Worm (Caenorhabditis elegans): ENCODE measurements around the gene lact-4.

DNA sequence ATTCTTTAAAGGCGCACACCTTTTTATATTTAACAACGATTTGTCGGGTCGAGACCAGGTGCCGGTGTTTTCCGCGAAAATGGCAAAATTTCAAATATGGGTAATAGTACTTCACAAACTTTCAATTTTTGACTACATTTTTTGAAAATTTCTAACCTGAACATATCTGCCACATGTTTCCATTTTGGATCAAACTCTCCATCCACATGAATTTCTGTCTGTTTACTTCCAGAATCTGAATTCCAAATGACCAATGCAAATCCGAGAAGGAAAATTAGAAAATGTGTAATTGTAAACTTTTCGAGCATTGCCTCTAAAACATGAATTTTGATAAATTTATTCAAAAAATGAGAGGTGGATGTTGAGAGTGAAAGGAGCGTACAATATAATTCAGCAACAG is at the start of gene lact-4:
- TF ChIP-seq unc-39 (tag; optimal IDR thresholded peaks at IDR 0.05) = no peak
- no peak for TF ChIP-seq sptf-1 (tag; optimal IDR thresholded peaks at IDR 0.05)

Data from whole organism, mixed stage, embryonic.